Worm (Caenorhabditis elegans): Measurements from ENCODE around the gene gdi-1.

Gene gdi-1

DNA sequence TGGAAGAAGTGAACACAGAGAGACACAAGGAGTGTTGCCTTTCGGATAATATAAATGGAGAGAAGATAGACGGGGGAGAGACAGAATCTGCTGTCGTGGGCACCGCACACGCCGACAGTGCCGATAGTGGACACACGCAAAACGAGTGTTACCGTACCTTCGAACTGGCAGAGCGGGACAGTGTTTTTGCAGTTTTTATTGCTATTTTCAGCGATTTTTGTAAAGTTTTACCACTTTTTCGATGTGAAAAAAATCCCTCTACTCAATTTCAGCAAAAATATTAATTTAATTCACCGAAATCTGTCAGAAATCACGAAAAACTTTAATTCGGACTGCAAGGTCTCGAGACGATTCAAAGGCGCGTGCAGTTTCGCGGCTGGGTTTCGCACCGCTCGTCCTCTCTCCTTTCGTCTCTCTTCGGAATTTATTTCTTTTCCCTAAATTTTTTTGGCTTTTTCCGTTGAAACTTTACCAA, 32.2 kb upstream of the gdi-1 start, which contains the start of gene sec-61.A (continued):
- no peak for TF ChIP-seq Y53F4B.3 (GFP tag; IDR thresholded peaks at IDR 0.05)
- TF ChIP-seq nfya-1 (tag; optimal IDR thresholded peaks at IDR 0.05; ENCODE audit: borderline replicate concordance, insufficient read depth) = no peak
- no peak for TF ChIP-seq ama-1 (optimal IDR thresholded peaks at IDR 0.05)
- no peak for TF ChIP-seq ama-1 (GFP tag; optimal IDR thresholded peaks at IDR 0.05)
- TF ChIP-seq ceh-100 (GFP tag; IDR thresholded peaks at IDR 0.05) = no peak
- peak in 1 of 3 experiments; percentile 24 for TF ChIP-seq lin-35 (GFP tag; optimal IDR thresholded peaks at IDR 0.05)
- no peak for TF ChIP-seq K11D2.4 (GFP tag; IDR thresholded peaks at IDR 0.05)
- no peak for TF ChIP-seq lin-26 (GFP tag; IDR thresholded peaks at IDR 0.05)

DNA sequence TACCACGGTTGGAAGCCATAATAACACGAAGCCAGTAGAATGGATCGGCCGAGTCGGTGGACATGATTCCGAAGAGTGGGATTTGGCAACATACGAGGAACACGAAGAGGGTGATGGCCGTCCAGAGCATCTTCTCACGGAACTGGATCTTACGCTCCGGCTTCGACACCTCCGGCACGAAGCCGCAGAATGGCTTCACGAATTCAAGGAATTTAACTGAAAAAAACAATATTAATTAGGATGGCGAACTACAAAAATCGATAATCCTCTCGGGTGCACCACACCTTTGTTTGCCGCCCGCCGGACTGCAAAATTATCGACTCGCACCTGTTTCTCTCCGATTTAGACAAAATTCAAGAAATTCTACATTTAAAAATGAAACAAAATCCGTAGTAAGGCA, 31.5 kb upstream of the gdi-1 start:
- TF ChIP-seq efl-1 (GFP tag; optimal IDR thresholded peaks at IDR 0.05) (no peak), lin-54 (GFP tag; optimal IDR thresholded peaks at IDR 0.05) (no peak), mcd-1 (GFP tag; IDR thresholded peaks at IDR 0.05) (peak; percentile 13; the same call in 1 of the 2 replicates), attf-6 (GFP tag; IDR thresholded peaks at IDR 0.05) (0 out of 2 replicates have a peak, but pooled peaks have one; percentile 32), pbrm-1 (GFP tag; IDR thresholded peaks at IDR 0.05) (0 out of 2 replicates have a peak, but pooled peaks have one; percentile 23)

DNA sequence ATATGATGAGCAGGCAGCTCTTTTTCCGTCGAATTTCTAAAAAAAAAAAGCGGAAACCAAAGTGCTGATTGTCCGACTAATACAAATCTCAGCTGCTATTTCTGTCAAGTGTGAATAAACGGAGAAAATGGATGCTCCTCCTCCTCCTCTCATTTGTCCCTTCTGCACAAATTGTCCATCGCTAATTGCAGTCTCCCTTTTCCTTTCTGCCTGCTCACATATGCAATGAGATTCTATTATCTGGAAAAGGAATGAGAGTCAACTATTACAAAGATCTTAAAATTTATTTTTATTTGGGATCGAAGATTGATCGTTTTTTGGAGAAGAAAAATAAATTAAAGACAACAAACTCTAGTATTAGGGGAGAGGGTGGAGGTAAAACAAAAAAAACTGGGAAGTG, 29.6 kb upstream of the gdi-1 start:
- TF ChIP-seq ceh-100 (GFP tag; IDR thresholded peaks at IDR 0.05) (0 out of 2 replicates have a peak, but pooled peaks have one; percentile 13), snpc-4 (GFP tag; optimal IDR thresholded peaks at IDR 0.05) (peak; percentile 72), snpc-4 (tag; optimal IDR thresholded peaks at IDR 0.05) (peak in 3 of 4 experiments; percentile 3 to 92 (median 52)), rec-8 (tag; optimal IDR thresholded peaks at IDR 0.05) (no peak), mcd-1 (GFP tag; IDR thresholded peaks at IDR 0.05) (peak; percentile 41), hsf-1 (GFP tag; IDR thresholded peaks at IDR 0.05) (no peak), let-526 (GFP tag; IDR thresholded peaks at IDR 0.05) (no peak), ztf-18 (tag; optimal IDR thresholded peaks at IDR 0.05) (peak; percentile 49), nfya-2 (GFP tag; IDR thresholded peaks at IDR 0.05) (no peak), nhr-80 (tag; optimal IDR thresholded peaks at IDR 0.05) (peak; percentile 40), madf-10 (tag; optimal IDR thresholded peaks at IDR 0.05) (peak; percentile 76), tlf-1 (GFP tag; optimal IDR thresholded peaks at IDR 0.05) (peak; percentile 76), somi-1 (GFP tag; optimal IDR thresholded peaks at IDR 0.05) (no peak), lin-54 (GFP tag; optimal IDR thresholded peaks at IDR 0.05) (peak; percentile 60), nhr-90 (tag; optimal IDR thresholded peaks at IDR 0.05) (peak; percentile 34), F10E7.11 (tag; optimal IDR thresholded peaks at IDR 0.05) (peak; percentile 63), him-1 (tag; optimal IDR thresholded peaks at IDR 0.05) (peak; percentile 24), snpc-3.4 (tag; optimal IDR thresholded peaks at IDR 0.05) (peak; percentile 48), egrh-3 (GFP tag; IDR thresholded peaks at IDR 0.05) (peak; percentile 8; the same call in 1 of the 2 replicates), attf-5 (GFP tag; optimal IDR thresholded peaks at IDR 0.05) (no peak), madf-6 (GFP tag; IDR thresholded peaks at IDR 0.05) (no peak), ztf-6 (GFP tag; IDR thresholded peaks at IDR 0.05) (no peak), pbrm-1 (GFP tag; IDR thresholded peaks at IDR 0.05) (peak; percentile 73), lin-26 (GFP tag; IDR thresholded peaks at IDR 0.05) (no peak), unc-130 (GFP tag; optimal IDR thresholded peaks at IDR 0.05) (no peak), B0035.1 (tag; optimal IDR thresholded peaks at IDR 0.05) (peak; percentile 47), attf-6 (GFP tag; IDR thresholded peaks at IDR 0.05) (peak; percentile 95), fkh-3 (tag; optimal IDR thresholded peaks at IDR 0.05) (no peak), ZK185.1 (tag; optimal IDR thresholded peaks at IDR 0.05; ENCODE audit: poor library complexity, severe bottlenecking) (peak; percentile 41), hrde-1 (tag; optimal IDR thresholded peaks at IDR 0.05; ENCODE audit: borderline replicate concordance) (peak; percentile 23), Y53G8AR.9 (GFP tag; conservative IDR thresholded peaks at IDR 0.05) (peak; percentile 87; the same call in 1 of the 2 replicates), hmg-1.2 (GFP tag; IDR thresholded peaks at IDR 0.05) (peak; percentile 24; the same call in 1 of the 2 replicates), tbx-9 (tag; optimal IDR thresholded peaks at IDR 0.05; ENCODE audit: borderline replicate concordance) (no peak), aptf-2 (GFP tag; conservative IDR thresholded peaks at IDR 0.05) (no peak), T07F8.4 (tag; optimal IDR thresholded peaks at IDR 0.05) (no peak), tbp1 (GFP tag; optimal IDR thresholded peaks at IDR 0.05) (peak; percentile 41), ama-1 (optimal IDR thresholded peaks at IDR 0.05) (peak; percentile 6), ama-1 (GFP tag; optimal IDR thresholded peaks at IDR 0.05) (peak; percentile 13 to 39)

All from whole organism, young adult.